Fruit fly (Drosophila melanogaster) whole organism, adult: ENCODE measurements around the gene CG33272.

Experiments
- CG5204 ChIP-seq: fragments of 200-800 bp; sonication (Bioruptor generic); optimal IDR thresholded peaks from 2 replicates; lab custom pipeline; 2016; ENCODE audit warnings: missing biosample characterization, missing genetic modification characterization
- Mnt ChIP-seq: fragments of 200-800 bp; sonication (Bioruptor generic); optimal IDR thresholded peaks from 2 replicates; lab custom pipeline; 2016; ENCODE audit warnings: missing biosample characterization, mild to moderate bottlenecking, missing genetic modification characterization

DNA sequence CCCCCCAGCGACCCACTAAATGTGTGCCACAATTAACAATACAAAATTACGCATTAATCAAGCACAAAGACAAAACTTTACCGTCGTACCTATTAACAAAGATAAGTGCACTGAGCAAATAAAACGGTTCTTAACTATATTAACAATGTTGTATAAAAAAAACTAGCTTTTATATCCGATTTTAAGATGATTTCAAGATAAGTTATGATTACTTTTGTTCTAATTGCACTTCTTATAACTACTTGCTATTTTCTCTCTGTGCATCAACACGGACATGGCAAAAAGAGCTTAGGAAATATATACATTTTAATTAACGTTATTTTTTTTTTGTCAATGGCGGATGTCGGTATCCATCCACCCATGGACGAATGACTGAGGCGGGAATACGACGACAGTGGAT is 25.7 kb upstream of the CG33272 start:
- no peak for TF ChIP-seq CG5204
- TF ChIP-seq Mnt (GFP tag; lab: Kevin White, UChicago): no peak
